Worm (Caenorhabditis elegans): ENCODE data around the gene Y116A8C.10.

Gene Y116A8C.10

ce11 chrIV:16939001-16939400 is at the start of gene Y116A8C.10:
Y116A8C.10 (minus strand) TSS chrIV:16939101.
- no peak for TF ChIP-seq fos-1 (tag; optimal IDR thresholded peaks at IDR 0.05)
- TF ChIP-seq hpl-2 (GFP tag; optimal IDR thresholded peaks at IDR 0.05), result no peak

DNA sequence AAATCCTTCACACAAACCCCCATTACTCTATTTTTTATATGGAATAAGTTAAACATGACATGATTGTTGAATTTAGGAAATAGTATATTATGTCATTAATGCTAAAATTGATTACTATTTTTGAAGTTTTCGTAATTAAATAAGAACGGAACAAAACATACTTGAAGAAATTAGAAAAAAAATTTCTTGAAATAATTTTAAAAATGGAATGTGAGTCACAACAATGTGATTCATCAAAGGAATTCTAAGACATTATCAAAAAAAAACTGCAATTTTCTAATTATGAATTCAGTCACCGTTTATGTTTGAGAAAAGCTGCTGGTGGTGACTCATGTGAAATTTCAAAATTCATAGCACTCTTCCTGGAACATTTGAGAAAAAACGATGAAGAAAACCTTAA is 49.5 kb upstream of the Y116A8C.10 start, which contains the start of gene nccd-1:
Gene nccd-1 (plus strand): TSS at position 301 of the 400 bp plus-strand sequence.
- TF ChIP-seq mdl-1 (tag; optimal IDR thresholded peaks at IDR 0.05) (no peak), sptf-1 (tag; optimal IDR thresholded peaks at IDR 0.05) (no peak), skn-1 (tag; optimal IDR thresholded peaks at IDR 0.05) (no peak), lsy-2 (tag; optimal IDR thresholded peaks at IDR 0.05) (no peak)

DNA sequence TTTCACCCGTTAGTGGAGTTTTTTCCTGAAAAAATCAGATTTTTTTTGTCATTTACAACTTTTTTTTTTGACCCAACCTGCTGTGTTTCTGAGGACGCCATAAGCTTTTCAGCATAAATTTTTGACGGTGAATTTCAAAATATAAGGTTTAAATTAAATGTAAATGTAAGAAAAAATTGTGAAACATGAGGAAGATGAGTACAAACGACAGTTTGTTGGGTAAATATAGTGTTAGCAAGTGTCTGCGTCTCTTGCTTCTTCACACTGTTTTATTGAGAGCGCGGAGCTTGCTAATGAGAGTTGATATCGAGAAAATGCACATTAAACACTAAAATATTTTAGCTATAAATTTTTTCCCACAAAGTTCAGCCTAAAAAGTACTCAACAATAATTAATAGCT is 31.5 kb upstream of the Y116A8C.10 start, which contains the start of gene rom-3:
Gene rom-3 (minus strand): TSS at position 101 of the 400 bp plus-strand sequence.
- TF ChIP-seq sox-4 (tag; optimal IDR thresholded peaks at IDR 0.05) (no peak), fkh-4 (tag; optimal IDR thresholded peaks at IDR 0.05; ENCODE audit: borderline replicate concordance) (no peak), nhr-237 (tag; optimal IDR thresholded peaks at IDR 0.05) (no peak), elt-3 (tag; optimal IDR thresholded peaks at IDR 0.05) (no peak), nhr-76 (tag; optimal IDR thresholded peaks at IDR 0.05) (no peak), C16A3.4 (tag; optimal IDR thresholded peaks at IDR 0.05) (no peak), egl-27 (tag; optimal IDR thresholded peaks at IDR 0.05) (no peak), nhr-71 (tag; optimal IDR thresholded peaks at IDR 0.05) (no peak)

DNA sequence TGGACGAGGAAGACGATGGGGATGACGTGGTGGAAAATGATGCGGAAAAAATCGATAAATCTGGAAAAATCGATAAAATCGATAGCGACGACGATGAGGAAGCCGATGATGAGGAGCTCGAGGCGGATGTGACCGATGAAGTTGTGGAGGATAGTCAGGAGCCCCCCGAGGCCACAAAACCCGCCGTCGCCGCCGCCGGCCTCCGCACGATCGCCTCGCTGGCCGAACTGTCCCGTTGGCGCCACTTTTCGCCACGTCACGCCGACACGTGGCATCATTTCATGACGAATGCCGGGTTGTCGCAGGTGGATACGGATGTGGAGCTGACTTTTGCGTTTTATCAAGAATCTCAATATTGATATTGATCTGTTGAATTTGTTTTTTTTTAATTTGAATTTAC is 23.5 kb upstream of the Y116A8C.10 start:
- no peak for TF ChIP-seq vab-15 (tag; optimal IDR thresholded peaks at IDR 0.05)
- no peak for TF ChIP-seq unc-130 (tag; optimal IDR thresholded peaks at IDR 0.05)
- no peak for TF ChIP-seq pag-3 (tag; optimal IDR thresholded peaks at IDR 0.05; ENCODE audit: borderline replicate concordance, insufficient read depth)
- no peak for TF ChIP-seq unc-98 (GFP tag; IDR thresholded peaks at IDR 0.05)
- no peak for TF ChIP-seq sptf-1 (tag; optimal IDR thresholded peaks at IDR 0.05)
- TF ChIP-seq elt-3 (tag; optimal IDR thresholded peaks at IDR 0.05), result no peak
- TF ChIP-seq snpc-4 (tag; optimal IDR thresholded peaks at IDR 0.05), result no peak
- no peak for TF ChIP-seq lin-14 (GFP tag; optimal IDR thresholded peaks at IDR 0.05)
- TF ChIP-seq zag-1 (tag; optimal IDR thresholded peaks at IDR 0.05), result no peak
- TF ChIP-seq unc-30 (tag; optimal IDR thresholded peaks at IDR 0.05), result no peak
- TF ChIP-seq nhr-47 (tag; optimal IDR thresholded peaks at IDR 0.05), result no peak
- TF ChIP-seq nhr-77 (tag; optimal IDR thresholded peaks at IDR 0.05), result no peak
- no peak for TF ChIP-seq efl-1 (optimal IDR thresholded peaks at IDR 0.05)
- no peak for TF ChIP-seq efl-1 (GFP tag; optimal IDR thresholded peaks at IDR 0.05 in 1 of 2)
- TF ChIP-seq nhr-11 (tag; optimal IDR thresholded peaks at IDR 0.05), result no peak
- no peak for TF ChIP-seq ets-5 (GFP tag; IDR thresholded peaks at IDR 0.05)
- no peak for TF ChIP-seq sox-4 (tag; optimal IDR thresholded peaks at IDR 0.05)
- no peak for TF ChIP-seq lsy-2 (tag; optimal IDR thresholded peaks at IDR 0.05)
- no peak for TF ChIP-seq irx-1 (tag; optimal IDR thresholded peaks at IDR 0.05)

ce11 chrIV:16952389-16952788 is 13.5 kb upstream of the Y116A8C.10 start:
- TF ChIP-seq efl-1 (optimal IDR thresholded peaks at IDR 0.05) (no peak), efl-1 (GFP tag; optimal IDR thresholded peaks at IDR 0.05 in 1 of 2) (peak in 1 of 2 experiments; percentile 32), ces-1 (GFP tag; optimal IDR thresholded peaks at IDR 0.05) (no peak)

ce11 chrIV:16949767-16950166 is 10.9 kb upstream of the Y116A8C.10 start, which contains the start of gene rad-54.B:
rad-54.B (plus strand) TSS chrIV:16950067.
- TF ChIP-seq unc-30 (tag; optimal IDR thresholded peaks at IDR 0.05) (no peak), alr-1 (tag; optimal IDR thresholded peaks at IDR 0.05; ENCODE audit: borderline replicate concordance) (no peak), efl-1 (optimal IDR thresholded peaks at IDR 0.05) (no peak), efl-1 (GFP tag; optimal IDR thresholded peaks at IDR 0.05 in 1 of 2) (peak in 1 of 2 experiments; percentile 51)

DNA sequence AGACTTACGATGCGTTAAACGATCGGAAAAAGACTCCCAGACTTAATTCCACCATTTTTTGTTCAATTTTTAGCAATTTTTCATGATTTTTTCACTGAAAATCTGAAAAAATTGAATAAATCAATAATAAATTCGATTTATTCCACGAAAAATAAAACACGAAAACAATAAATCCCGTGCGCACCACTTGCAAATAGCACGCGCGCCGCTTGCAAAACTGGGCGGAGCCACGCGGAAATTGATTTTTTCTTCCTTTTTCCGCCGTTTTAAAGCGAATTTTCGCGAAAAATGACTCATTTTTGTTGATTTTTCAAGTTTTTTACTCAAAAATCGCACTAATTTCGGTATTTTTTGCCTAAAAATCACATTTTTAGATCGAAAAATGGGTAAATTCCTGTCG is 7.8 kb upstream of the Y116A8C.10 start, which contains the start of the genes Y116A8C.9 and arf-6:
Gene Y116A8C.9 (minus strand): TSS at position 55 of the 400 bp plus-strand sequence.
Gene arf-6 (plus strand): TSS at position 375 of the 400 bp plus-strand sequence.
- TF ChIP-seq nhr-71 (tag; optimal IDR thresholded peaks at IDR 0.05) (peak; percentile 75), irx-1 (tag; optimal IDR thresholded peaks at IDR 0.05) (peak; percentile 22), nhr-28 (tag; optimal IDR thresholded peaks at IDR 0.05) (no peak), sox-4 (tag; optimal IDR thresholded peaks at IDR 0.05) (peak; percentile 68), unc-30 (tag; optimal IDR thresholded peaks at IDR 0.05) (no peak), swsn-7 (tag; optimal IDR thresholded peaks at IDR 0.05) (peak; percentile 72), fkh-8 (tag; optimal IDR thresholded peaks at IDR 0.05) (peak; percentile 10), nhr-90 (tag; optimal IDR thresholded peaks at IDR 0.05; ENCODE audit: poor library complexity) (peak; percentile 75), pag-3 (tag; optimal IDR thresholded peaks at IDR 0.05; ENCODE audit: borderline replicate concordance, insufficient read depth) (no peak), efl-3 (GFP tag; optimal IDR thresholded peaks at IDR 0.05) (no peak), ceh-8 (GFP tag; optimal IDR thresholded peaks at IDR 0.05) (peak; percentile 0), lin-35 (GFP tag; optimal IDR thresholded peaks at IDR 0.05) (peak; percentile 32 to 53), lin-14 (GFP tag; optimal IDR thresholded peaks at IDR 0.05) (no peak), grh-1 (GFP tag; IDR thresholded peaks at IDR 0.05) (peak; percentile 31; the same call in 1 of the 2 replicates), unc-62 (GFP tag; optimal IDR thresholded peaks at IDR 0.05) (no peak), ceh-88 (GFP tag; IDR thresholded peaks at IDR 0.05) (no peak)

All from whole organism, L1 larva.